Worm (Caenorhabditis elegans) whole organism, midembryonic: ENCODE measurements around the gene chil-16.

Experiments
- cog-1 ChIP-seq: sonication (generic microtip); optimal IDR thresholded peaks from 2 replicates; lab custom pipeline; 2016; ENCODE audit warnings: missing genetic modification characterization, missing compliant biosample characterization
- ref-1 ChIP-seq: fragments of 200-800 bp; sonication (Bioruptor generic); conservative IDR thresholded peaks from 2 replicates; pipeline ENCODE4 v1.3.6; 2022; ENCODE audit warnings: missing genetic modification reagents, missing genetic modification characterization, missing compliant biosample characterization

ce11 chrII:9454304-9454703, 12.6 kb upstream of the chil-16 start, which contains the start of gene chil-19:
- TF ChIP-seq ref-1 (GFP tag; lab: Robert Waterston, UW) (no peak), cog-1 (tag; lab: Kevin White, UChicago) (no peak)
